Fruit fly (Drosophila melanogaster) whole organism, embryonic: ENCODE results near the gene CG33687.

Source experiments
- ATbp ChIP-seq: fragments of 200-800 bp; sonication (Bioruptor generic); optimal IDR thresholded peaks from 2 replicates; lab custom pipeline; 2017; ENCODE audit warnings: missing biosample characterization, mild to moderate bottlenecking, missing genetic modification characterization, missing genetic modification reagents
- Aef1 ChIP-seq: fragments of 200-800 bp; sonication (Bioruptor generic); IDR thresholded peaks from 3 replicates; pipeline ENCODE4 v1.3.6; 2022; ENCODE audit warnings: missing biosample characterization, missing genetic modification characterization
- CG1024 ChIP-seq: fragments of 200-800 bp; sonication (Bioruptor generic); IDR thresholded peaks from 2 replicates; pipeline ENCODE4 v1.3.6; 2022; ENCODE audit warnings: missing biosample characterization, missing genetic modification characterization
- CG10267 ChIP-seq: fragments of 200-800 bp; sonication (Bioruptor generic); optimal IDR thresholded peaks from 2 replicates; lab custom pipeline; 2018; ENCODE audit warnings: missing biosample characterization, mild to moderate bottlenecking, missing genetic modification characterization, moderate library complexity
- CG10274 ChIP-seq: fragments of 200-800 bp; sonication (Bioruptor generic); optimal IDR thresholded peaks from 3 replicates; lab custom pipeline; 2017; ENCODE audit warnings: missing biosample characterization, mild to moderate bottlenecking, missing genetic modification characterization
- CG10654 ChIP-seq: fragments of 200-800 bp; sonication (Bioruptor generic); optimal IDR thresholded peaks from 2 replicates; lab custom pipeline; 2016; ENCODE audit warnings: missing biosample characterization, missing genetic modification characterization
- CG11398 ChIP-seq: fragments of 200-800 bp; sonication (Bioruptor generic); optimal IDR thresholded peaks from 2 replicates; lab custom pipeline; 2016; ENCODE audit warnings: missing biosample characterization, missing genetic modification characterization
- CG11723 ChIP-seq: fragments of 200-800 bp; sonication (Bioruptor generic); optimal IDR thresholded peaks from 2 replicates; lab custom pipeline; 2017; ENCODE audit warnings: missing biosample characterization, mild to moderate bottlenecking, missing genetic modification characterization
- CG14014 ChIP-seq: fragments of 200-800 bp; sonication (Bioruptor generic); IDR thresholded peaks from 2 replicates; pipeline ENCODE4 v1.3.6; 2022; ENCODE audit warnings: missing biosample characterization, missing genetic modification characterization
- CG16813 ChIP-seq: fragments of 200-800 bp; sonication (Bioruptor generic); IDR thresholded peaks from 3 replicates; pipeline ENCODE4 v1.3.6; 2022; ENCODE audit warnings: missing biosample characterization, missing genetic modification characterization; ENCODE audit not compliant: partially characterized antibody
- CG16815 ChIP-seq: fragments of 200-800 bp; sonication (Bioruptor generic); optimal IDR thresholded peaks from 3 replicates; lab custom pipeline; 2017; ENCODE audit warnings: missing biosample characterization, mild to moderate bottlenecking, missing genetic modification characterization
- CG17328 ChIP-seq: fragments of 200-800 bp; sonication (Bioruptor generic); IDR thresholded peaks from 2 replicates; pipeline ENCODE4 v1.3.6; 2022; ENCODE audit warnings: missing biosample characterization, missing genetic modification characterization
- CG17802 ChIP-seq: fragments of 200-800 bp; sonication (Bioruptor generic); optimal IDR thresholded peaks from 2 replicates; lab custom pipeline; 2018; ENCODE audit warnings: missing biosample characterization, mild to moderate bottlenecking, missing genetic modification characterization, moderate library complexity
- CG18619 ChIP-seq: fragments of 200-800 bp; sonication (Bioruptor generic); optimal IDR thresholded peaks from 3 replicates; lab custom pipeline; 2017; ENCODE audit warnings: missing biosample characterization, mild to moderate bottlenecking, missing genetic modification characterization
- CG2199 ChIP-seq: fragments of 200-800 bp; sonication (Bioruptor generic); IDR thresholded peaks from 3 replicates; pipeline ENCODE4 v1.3.6; 2022; ENCODE audit warnings: missing biosample characterization, missing genetic modification characterization
- CG2875 ChIP-seq: fragments of 200-800 bp; sonication (Bioruptor generic); optimal IDR thresholded peaks from 2 replicates; lab custom pipeline; 2017; ENCODE audit warnings: missing biosample characterization, mild to moderate bottlenecking, missing genetic modification characterization, missing genetic modification reagents
- CG32772 ChIP-seq: fragments of 200-800 bp; sonication (Bioruptor generic); IDR thresholded peaks from 2 replicates; pipeline ENCODE4 v1.3.6; 2022; ENCODE audit warnings: missing biosample characterization, missing genetic modification characterization
- CG4282 ChIP-seq: fragments of 200-800 bp; sonication (Bioruptor generic); optimal IDR thresholded peaks from 2 replicates; lab custom pipeline; 2016; ENCODE audit warnings: missing biosample characterization, missing genetic modification characterization
- CG4424 ChIP-seq: fragments of 200-800 bp; sonication (Bioruptor generic); optimal IDR thresholded peaks from 3 replicates; lab custom pipeline; 2016; ENCODE audit warnings: missing biosample characterization, missing genetic modification characterization
- CG5180 ChIP-seq: fragments of 200-800 bp; sonication (Bioruptor generic); optimal IDR thresholded peaks from 3 replicates; lab custom pipeline; 2017; ENCODE audit warnings: missing biosample characterization, missing genetic modification characterization, mild to moderate bottlenecking, moderate library complexity, missing genetic modification reagents
- CG7987 ChIP-seq: fragments of 200-800 bp; sonication (Bioruptor generic); optimal IDR thresholded peaks from 2 replicates; lab custom pipeline; 2018; ENCODE audit warnings: missing biosample characterization, mild to moderate bottlenecking, missing genetic modification characterization, moderate library complexity
- Dip2 ChIP-seq: fragments of 200-800 bp; sonication (Bioruptor generic); IDR thresholded peaks from 2 replicates; pipeline ENCODE4 v1.3.6; 2022; ENCODE audit warnings: missing biosample characterization, missing genetic modification characterization
- Dp ChIP-seq: fragments of 200-800 bp; sonication (Bioruptor generic); optimal IDR thresholded peaks from 2 replicates; lab custom pipeline; 2018; ENCODE audit warnings: missing biosample characterization, mild to moderate bottlenecking, missing genetic modification characterization, moderate library complexity
- Gsc ChIP-seq: fragments of 200-800 bp; sonication (Bioruptor generic); IDR thresholded peaks from 2 replicates; pipeline ENCODE4 v1.3.6; 2022; ENCODE audit warnings: missing biosample characterization, missing genetic modification characterization
- Mes4 ChIP-seq: fragments of 200-800 bp; sonication (Bioruptor generic); optimal IDR thresholded peaks from 2 replicates; lab custom pipeline; 2016; ENCODE audit warnings: missing biosample characterization, missing genetic modification characterization
- NK7.1 ChIP-seq: fragments of 200-800 bp; sonication (Bioruptor generic); optimal IDR thresholded peaks from 3 replicates; lab custom pipeline; 2016; ENCODE audit warnings: missing biosample characterization, missing genetic modification characterization
- NfI ChIP-seq: fragments of 200-800 bp; sonication (Bioruptor generic); optimal IDR thresholded peaks from 3 replicates; lab custom pipeline; 2018; ENCODE audit warnings: missing biosample characterization, mild to moderate bottlenecking, missing genetic modification characterization, moderate library complexity
- Scr ChIP-seq: fragments of 200-800 bp; sonication (Bioruptor generic); IDR thresholded peaks from 2 replicates; pipeline ENCODE4 v1.3.6; 2022; ENCODE audit warnings: missing biosample characterization, missing genetic modification characterization; ENCODE audit not compliant: partially characterized antibody
- Sry-β ChIP-seq: fragments of 200-800 bp; sonication (Bioruptor generic); optimal IDR thresholded peaks from 2 replicates; lab custom pipeline; 2018; ENCODE audit warnings: missing biosample characterization, mild to moderate bottlenecking, missing genetic modification characterization, moderate library complexity
- Stat92E ChIP-seq, 3 experiments: fragments of >200 bp in 2 of 3; fragments of 200-800 bp in 1 of 3; sonication (Bioruptor generic) in 1 of 3; optimal IDR thresholded peaks; 2 replicates each; lab custom pipeline; 2017 to 2019; ENCODE audit warnings: missing biosample characterization in 3 of 3, missing genetic modification characterization in 3 of 3, mild to moderate bottlenecking in 1 of 3, moderate library complexity in 1 of 3
- TFAM ChIP-seq: fragments of 200-800 bp; sonication (Bioruptor generic); optimal IDR thresholded peaks from 2 replicates; lab custom pipeline; 2017; ENCODE audit warnings: missing biosample characterization, missing genetic modification characterization, inconsistent platforms
- Taf1 ChIP-seq: fragments of 200-800 bp; sonication (Bioruptor generic); IDR thresholded peaks from 2 replicates; pipeline ENCODE4 v1.3.6; 2022; ENCODE audit warnings: missing biosample characterization, missing genetic modification characterization
- Usf ChIP-seq: fragments of 200-800 bp; sonication (Bioruptor generic); optimal IDR thresholded peaks from 2 replicates; lab custom pipeline; 2017; ENCODE audit warnings: missing genotype, missing biosample characterization, missing genetic modification characterization
- caup ChIP-seq: fragments of 200-800 bp; sonication (Bioruptor generic); optimal IDR thresholded peaks from 3 replicates; lab custom pipeline; 2017; ENCODE audit warnings: missing biosample characterization, mild to moderate bottlenecking, missing genetic modification characterization, moderate library complexity; ENCODE audit not compliant: severe bottlenecking
- chif ChIP-seq, 2 experiments: fragments of 200-800 bp; sonication (Bioruptor generic); optimal IDR thresholded peaks; 3 replicates each; lab custom pipeline; 2016; ENCODE audit warnings: missing biosample characterization in 2 of 2, missing genetic modification characterization in 2 of 2
- dm ChIP-seq: fragments of 200-800 bp; sonication (Bioruptor generic); optimal IDR thresholded peaks from 3 replicates; lab custom pipeline; 2016; ENCODE audit warnings: missing biosample characterization, missing genetic modification characterization
- eyg ChIP-seq: fragments of 200-800 bp; sonication (Bioruptor generic); optimal IDR thresholded peaks from 3 replicates; lab custom pipeline; 2016; ENCODE audit warnings: missing biosample characterization, missing genetic modification characterization
- fd3F ChIP-seq: fragments of 200-800 bp; sonication (Bioruptor generic); optimal IDR thresholded peaks from 2 replicates; lab custom pipeline; 2018; ENCODE audit warnings: missing biosample characterization, mild to moderate bottlenecking, missing genetic modification characterization, moderate library complexity
- her ChIP-seq: fragments of 200-800 bp; sonication (Bioruptor generic); optimal IDR thresholded peaks from 2 replicates; lab custom pipeline; 2016; ENCODE audit warnings: missing biosample characterization, missing genetic modification characterization
- nerfin-1 ChIP-seq: fragments of 200-800 bp; sonication (Bioruptor generic); optimal IDR thresholded peaks from 3 replicates; lab custom pipeline; 2019; ENCODE audit warnings: missing biosample characterization, mild to moderate bottlenecking, missing genetic modification characterization, moderate library complexity
- nmo ChIP-seq: fragments of 200-800 bp; sonication (Bioruptor generic); optimal IDR thresholded peaks from 2 replicates; lab custom pipeline; 2018; ENCODE audit warnings: missing biosample characterization, mild to moderate bottlenecking, missing genetic modification characterization, moderate library complexity
- run ChIP-seq: fragments of 200-800 bp; sonication (Bioruptor generic); optimal IDR thresholded peaks from 3 replicates; lab custom pipeline; 2018; ENCODE audit warnings: missing biosample characterization, mild to moderate bottlenecking, missing genetic modification characterization
- sima ChIP-seq: fragments of 200-800 bp; sonication (Bioruptor generic); optimal IDR thresholded peaks from 2 replicates; lab custom pipeline; 2016; ENCODE audit warnings: missing biosample characterization, missing genetic modification characterization
- sqz ChIP-seq: fragments of 200-800 bp; sonication (Bioruptor generic); optimal IDR thresholded peaks from 3 replicates; lab custom pipeline; 2018; ENCODE audit warnings: missing biosample characterization, mild to moderate bottlenecking, missing genetic modification characterization
- ssp ChIP-seq: fragments of 200-800 bp; sonication (Bioruptor generic); IDR thresholded peaks from 2 replicates; pipeline ENCODE4 v1.3.6; 2022; ENCODE audit warnings: missing biosample characterization, missing genetic modification characterization
- stwl ChIP-seq: fragments of 200-800 bp; sonication (Bioruptor generic); optimal IDR thresholded peaks from 3 replicates; lab custom pipeline; 2018; ENCODE audit warnings: missing biosample characterization, mild to moderate bottlenecking, missing genetic modification characterization, moderate library complexity
- sug ChIP-seq: fragments of 200-800 bp; optimal IDR thresholded peaks from 2 replicates; lab custom pipeline; 2019; ENCODE audit warnings: missing biosample characterization, mild to moderate bottlenecking, missing genetic modification characterization, moderate library complexity
- tx ChIP-seq: fragments of 200-800 bp; sonication (Bioruptor generic); optimal IDR thresholded peaks from 2 replicates; lab custom pipeline; 2016; ENCODE audit warnings: missing biosample characterization, missing genetic modification characterization
- unc-4 ChIP-seq: fragments of 200-800 bp; sonication (Bioruptor generic); IDR thresholded peaks from 2 replicates; pipeline ENCODE4 v1.3.6; 2022; ENCODE audit warnings: missing biosample characterization, missing genetic modification characterization; ENCODE audit not compliant: partially characterized antibody
- unpg ChIP-seq: fragments of 200-800 bp; sonication (Bioruptor generic); optimal IDR thresholded peaks from 3 replicates; lab custom pipeline; 2018; ENCODE audit warnings: missing biosample characterization, mild to moderate bottlenecking, missing genetic modification characterization, moderate library complexity

Gene CG33687

DNA sequence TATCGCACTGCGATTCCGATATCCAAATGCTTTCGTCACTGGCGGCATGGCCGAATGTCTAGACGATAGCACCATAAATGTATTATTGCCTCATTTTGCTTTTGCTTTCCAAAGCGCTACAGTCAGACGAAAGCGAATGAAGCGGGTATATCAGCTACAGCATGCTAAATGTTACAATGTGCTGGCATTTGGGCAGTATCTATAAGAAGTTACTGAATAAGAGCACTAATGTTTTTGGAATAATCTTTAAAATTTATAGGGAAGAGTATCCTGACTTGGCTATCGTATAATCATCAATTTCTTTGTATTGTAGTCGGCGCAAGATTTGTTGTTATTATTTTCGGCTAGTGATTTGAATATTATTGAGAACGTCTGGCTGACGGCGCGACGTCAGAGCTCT, 5.6 kb downstream of the CG33687 start (continued):
- TF ChIP-seq nmo (GFP tag; lab: Kevin White, UChicago) (peak; percentile 74), CG17802 (tag; lab: Kevin White, UChicago) (peak; percentile 33), eyg (GFP tag; lab: Kevin White, UChicago) (peak; percentile 73), Gsc (GFP tag; lab: Robert Waterston, UW) (peak; percentile 44; the same call in 1 of the 2 replicates), CG2875 (GFP tag; lab: Kevin White, UChicago) (peak; percentile 33), CG2199 (no peak), CG11398 (GFP tag; lab: Kevin White, UChicago) (peak; percentile 34), CG4282 (GFP tag; lab: Kevin White, UChicago) (peak; percentile 35), CG10267 (tag; lab: Kevin White, UChicago) (peak; percentile 43), Dp (no peak), CG16815 (peak; percentile 68), CG5180 (peak; percentile 16), chif (GFP tag; optimal IDR thresholded peaks at IDR 0.05; lab: Kevin White, UChicago) (peak; percentile 31 to 59), CG14014 (peak; percentile 88), CG32772 (GFP tag; lab: Robert Waterston, UW) (no peak; the same call in none of the 2 replicates), Scr (no peak), NK7.1 (GFP tag; lab: Kevin White, UChicago) (peak; percentile 27), unc-4 (GFP tag; lab: Robert Waterston, UW) (no peak), CG17328 (GFP tag; lab: Robert Waterston, UW) (peak; percentile 79), ssp (GFP tag; lab: Robert Waterston, UW) (peak; percentile 47; the same call in 1 of the 2 replicates), sqz (GFP tag; lab: Kevin White, UChicago) (no peak), CG18619 (GFP tag; lab: Kevin White, UChicago) (peak; percentile 58), ATbp (peak; percentile 72), caup (GFP tag; lab: Kevin White, UChicago) (peak; percentile 88), NfI (peak; percentile 81), nerfin-1 (tag; lab: Kevin White, UChicago) (peak; percentile 26), unpg (GFP tag; lab: Kevin White, UChicago) (peak; percentile 81), CG7987 (GFP tag; lab: Kevin White, UChicago) (peak; percentile 25), Usf (GFP tag; lab: Kevin White, UChicago) (peak; percentile 26), CG1024 (GFP tag; lab: Robert Waterston, UW) (peak; percentile 66), her (peak; percentile 68), TFAM (no peak), Mes4 (peak; percentile 9), run (tag; lab: Kevin White, UChicago) (peak; percentile 16), fd3F (GFP tag; lab: Kevin White, UChicago) (peak; percentile 82), Taf1 (peak; percentile 79), Aef1 (GFP tag; lab: Robert Waterston, UW) (peak; percentile 90), CG11723 (GFP tag; lab: Kevin White, UChicago) (no peak), CG16813 (GFP tag; lab: Robert Waterston, UW) (no peak), Sry-β (GFP tag; lab: Kevin White, UChicago) (no peak), sug (peak; percentile 57), dm (GFP tag; lab: Kevin White, UChicago) (peak; percentile 1), CG10654 (GFP tag; lab: Kevin White, UChicago) (peak; percentile 66), tx (GFP tag; lab: Kevin White, UChicago) (peak; percentile 59), Dip2 (GFP tag; lab: Robert Waterston, UW) (peak; percentile 46; the same call in 1 of the 2 replicates), Stat92E (GFP tag; optimal IDR thresholded peaks at IDR 0.05; lab: Kevin White, UChicago) (no peak), stwl (tag; lab: Kevin White, UChicago) (no peak), CG10274 (GFP tag; lab: Kevin White, UChicago) (peak; percentile 70), CG4424 (GFP tag; lab: Kevin White, UChicago) (peak; percentile 66), sima (no peak)
